Worm (Caenorhabditis elegans): ENCODE data around the gene gmap-3.

DNA sequence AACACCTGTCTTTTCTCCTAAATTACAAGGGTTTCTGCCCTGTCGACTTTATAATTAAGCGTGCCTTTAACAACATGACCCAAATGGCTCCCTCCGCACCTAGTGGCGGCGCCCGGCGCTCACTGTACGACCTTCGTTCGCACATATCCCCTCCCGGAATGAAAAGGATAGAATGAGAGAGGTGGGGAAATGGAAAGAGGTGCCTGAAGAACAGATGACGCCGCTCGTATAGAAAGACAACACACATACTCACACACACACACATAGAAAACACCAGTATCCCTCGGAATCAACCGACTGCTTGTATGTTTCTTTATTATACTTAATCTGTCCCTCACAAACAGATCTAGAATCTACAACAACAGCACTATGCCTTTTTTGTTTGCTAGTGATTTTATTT lies 30.8 kb downstream of the gmap-3 start:
- TF ChIP-seq sem-4 (tag; optimal IDR thresholded peaks at IDR 0.05) (no peak), nhr-11 (tag; optimal IDR thresholded peaks at IDR 0.05) (no peak), zag-1 (tag; optimal IDR thresholded peaks at IDR 0.05) (no peak), R02D3.7 (tag; optimal IDR thresholded peaks at IDR 0.05) (no peak), aly-2 (tag; optimal IDR thresholded peaks at IDR 0.05) (no peak), lin-13 (GFP tag; optimal IDR thresholded peaks at IDR 0.05) (no peak), egl-27 (tag; optimal IDR thresholded peaks at IDR 0.05) (no peak), elt-1 (tag; optimal IDR thresholded peaks at IDR 0.05) (no peak), nhr-237 (tag; optimal IDR thresholded peaks at IDR 0.05) (no peak), ztf-11 (tag; optimal IDR thresholded peaks at IDR 0.05) (no peak), ceh-82 (tag; optimal IDR thresholded peaks at IDR 0.05) (no peak), ama-1 (optimal IDR thresholded peaks at IDR 0.05) (no peak), elt-3 (tag; optimal IDR thresholded peaks at IDR 0.05) (no peak)

Data from whole organism, L2 larva.